Worm (Caenorhabditis elegans) whole organism, L4 larva: ENCODE results near the gene ZK666.12.

Experiments used
- F10B5.3 ChIP-seq: sonication (generic microtip); optimal IDR thresholded peaks from 2 replicates; lab custom pipeline; 2016; ENCODE audit warnings: mild to moderate bottlenecking, missing genetic modification characterization, missing compliant biosample characterization
- F37D6.2 ChIP-seq: sonication (generic microtip); optimal IDR thresholded peaks from 2 replicates; lab custom pipeline; 2016; ENCODE audit warnings: mild to moderate bottlenecking, missing genetic modification characterization, missing compliant biosample characterization
- F49E8.2 ChIP-seq: sonication (generic microtip); optimal IDR thresholded peaks from 2 replicates; lab custom pipeline; 2016; ENCODE audit warnings: missing compliant biosample characterization, mild to moderate bottlenecking, missing genetic modification characterization, borderline replicate concordance
- Y48G9A.11 ChIP-seq: fragments of 200-800 bp; sonication (Bioruptor generic); IDR thresholded peaks from 2 replicates; pipeline ENCODE4 v1.3.6; 2022; ENCODE audit warnings: missing genetic modification reagents, missing genetic modification characterization, missing compliant biosample characterization
- Y5F2A.4 ChIP-seq: fragments of 200-800 bp; sonication (Bioruptor generic); optimal IDR thresholded peaks from 2 replicates; lab custom pipeline; 2018; ENCODE audit warnings: mild to moderate bottlenecking, missing genetic modification characterization, missing compliant biosample characterization
- ZK546.5 ChIP-seq, 2 experiments: sonication (generic microtip); optimal IDR thresholded peaks; 2 replicates each; lab custom pipeline; 2017; ENCODE audit warnings: missing biosample characterization in 2 of 2, missing genetic modification characterization in 2 of 2
- aha-1 ChIP-seq: fragments of 150-350 bp; peaks from one replicate; lab custom pipeline; 2014; ENCODE audit warnings: missing biosample characterization, missing genetic modification characterization
- aly-2 ChIP-seq: sonication (generic microtip); optimal IDR thresholded peaks from 2 replicates; lab custom pipeline; 2018; ENCODE audit warnings: missing biosample characterization, missing genetic modification characterization
- ama-1 ChIP-seq: fragments of 150-350 bp; optimal IDR thresholded peaks from 2 replicates; lab custom pipeline; 2014; ENCODE audit warnings: inconsistent platforms, mixed read lengths
- ceh-32 ChIP-seq: sonication (generic microtip); optimal IDR thresholded peaks from 2 replicates; lab custom pipeline; 2016; ENCODE audit warnings: mild to moderate bottlenecking, missing genetic modification characterization, missing compliant biosample characterization; ENCODE audit not compliant: poor library complexity
- ceh-44 ChIP-seq: fragments of 200-800 bp; sonication (Bioruptor generic); IDR thresholded peaks from 2 replicates; pipeline ENCODE4 v1.3.6; 2022; ENCODE audit warnings: missing genetic modification reagents, missing genetic modification characterization, missing compliant biosample characterization
- ceh-62 ChIP-seq: sonication (generic microtip); optimal IDR thresholded peaks from 2 replicates; lab custom pipeline; 2017; ENCODE audit warnings: missing biosample characterization, missing genetic modification characterization
- daf-16 ChIP-seq, 3 experiments: sonication (generic microtip); optimal IDR thresholded peaks; 2 replicates each; lab custom pipeline; 2016 to 2017; ENCODE audit warnings: missing genetic modification characterization in 3 of 3, missing genetic modification reagents in 3 of 3, mild to moderate bottlenecking in 2 of 3, missing compliant biosample characterization in 2 of 3, missing biosample characterization in 1 of 3, moderate library complexity in 1 of 3
- daf-8 ChIP-seq: fragments of 200-800 bp; sonication (Bioruptor generic); IDR thresholded peaks from 2 replicates; pipeline ENCODE4 v1.3.6; 2022; ENCODE audit warnings: missing genetic modification characterization, missing compliant biosample characterization
- duxl-1 ChIP-seq: sonication (generic microtip); optimal IDR thresholded peaks from 2 replicates; lab custom pipeline; 2016; ENCODE audit warnings: mild to moderate bottlenecking, missing genetic modification characterization, moderate library complexity, missing compliant biosample characterization; ENCODE audit not compliant: poor library complexity
- dve-1 ChIP-seq: sonication (generic microtip); optimal IDR thresholded peaks from 2 replicates; lab custom pipeline; 2017; ENCODE audit warnings: antibody characterized with exemption, mild to moderate bottlenecking, missing genetic modification characterization, missing compliant biosample characterization; ENCODE audit not compliant: insufficient read depth
- gei-8 ChIP-seq: fragments of 200-800 bp; sonication (Bioruptor generic); optimal IDR thresholded peaks from 2 replicates; lab custom pipeline; 2018; ENCODE audit warnings: mild to moderate bottlenecking, missing genetic modification characterization, missing compliant biosample characterization
- hlh-11 ChIP-seq: fragments of 200-800 bp; sonication (Bioruptor generic); optimal IDR thresholded peaks from 2 replicates; lab custom pipeline; 2018; ENCODE audit warnings: mild to moderate bottlenecking, missing genetic modification characterization, missing compliant biosample characterization
- hlh-30 ChIP-seq: sonication (generic microtip); optimal IDR thresholded peaks from 2 replicates; lab custom pipeline; 2017; ENCODE audit warnings: antibody characterized with exemption, mild to moderate bottlenecking, missing genetic modification characterization, missing compliant biosample characterization; ENCODE audit not compliant: insufficient read depth
- lin-29 ChIP-seq: fragments of 200-800 bp; sonication (Bioruptor generic); IDR thresholded peaks from 2 replicates; pipeline ENCODE4 v1.3.6; 2022; ENCODE audit warnings: missing genetic modification reagents, missing genetic modification characterization, missing compliant biosample characterization
- lin-38 ChIP-seq: fragments of 200-800 bp; sonication (Bioruptor generic); IDR thresholded peaks from 2 replicates; pipeline ENCODE4 v1.3.6; 2022; ENCODE audit warnings: missing genetic modification reagents, missing genetic modification characterization, missing compliant biosample characterization
- lin-39 ChIP-seq: fragments of 150-350 bp; optimal IDR thresholded peaks from 2 replicates; lab custom pipeline; 2014; ENCODE audit warnings: missing biosample characterization, missing genetic modification reagents, missing genetic modification characterization
- lsy-2 ChIP-seq, 2 experiments: fragments of 150-350 bp in 1 of 2; sonication (generic microtip) in 1 of 2; optimal IDR thresholded peaks; 2 replicates each; lab custom pipeline; 2014 to 2017; ENCODE audit warnings: missing biosample characterization in 2 of 2, missing genetic modification characterization in 2 of 2
- madf-5 ChIP-seq, 2 experiments: fragments of 200-800 bp; sonication (Bioruptor generic); IDR thresholded peaks; 2 replicates each; pipeline ENCODE4 v1.3.6; 2022; ENCODE audit warnings: missing compliant biosample characterization in 2 of 2, missing genetic modification characterization in 2 of 2
- madf-9 ChIP-seq: fragments of 200-800 bp; sonication (Bioruptor generic); conservative IDR thresholded peaks from 2 replicates; pipeline ENCODE4 v1.3.6; 2022; ENCODE audit warnings: missing genetic modification reagents, missing genetic modification characterization, missing compliant biosample characterization
- mxl-2 ChIP-seq: fragments of 200-800 bp; sonication (Bioruptor generic); conservative IDR thresholded peaks from 2 replicates; pipeline ENCODE4 v1.3.6; 2022; ENCODE audit warnings: missing genetic modification reagents, missing genetic modification characterization, missing compliant biosample characterization
- nhr-102 ChIP-seq: sonication (generic microtip); optimal IDR thresholded peaks from 2 replicates; lab custom pipeline; 2016; ENCODE audit warnings: mild to moderate bottlenecking, missing genetic modification characterization, moderate library complexity, missing compliant biosample characterization
- nhr-11 ChIP-seq: fragments of 150-350 bp; optimal IDR thresholded peaks from 2 replicates; lab custom pipeline; 2014; ENCODE audit warnings: missing biosample characterization, missing genetic modification characterization
- nhr-25 ChIP-seq: sonication (generic microtip); optimal IDR thresholded peaks from 2 replicates; lab custom pipeline; 2017; ENCODE audit warnings: missing genetic modification characterization, mild to moderate bottlenecking, missing compliant biosample characterization, antibody characterized with exemption, moderate library complexity, borderline replicate concordance; ENCODE audit not compliant: insufficient read depth
- nhr-48 ChIP-seq: sonication (generic microtip); optimal IDR thresholded peaks from 2 replicates; lab custom pipeline; 2016; ENCODE audit warnings: mild to moderate bottlenecking, missing genetic modification characterization, missing compliant biosample characterization
- nhr-6 ChIP-seq: fragments of 150-350 bp; optimal IDR thresholded peaks from 2 replicates; lab custom pipeline; 2014; ENCODE audit warnings: missing biosample characterization, missing genetic modification characterization
- nhr-76 ChIP-seq: fragments of 150-350 bp; optimal IDR thresholded peaks from 2 replicates; lab custom pipeline; 2014; ENCODE audit warnings: missing biosample characterization, missing genetic modification characterization
- pha-4 ChIP-seq, 2 experiments: fragments of 150-350 bp in 1 of 2; fragments of 200-800 bp in 1 of 2; sonication (Bioruptor generic) in 1 of 2; IDR thresholded peaks in 1 of 2; optimal IDR thresholded peaks in 1 of 2; 2 replicates each; pipeline versions ENCODE4 v1.3.6 to Lab custom; 2014 to 2022; ENCODE audit warnings: missing genetic modification characterization in 2 of 2, missing genetic modification reagents in 2 of 2, missing biosample characterization in 1 of 2, missing compliant biosample characterization in 1 of 2
- php-3 ChIP-seq: fragments of 200-800 bp; sonication (Bioruptor generic); IDR thresholded peaks from 2 replicates; pipeline ENCODE4 v1.3.6; 2022; ENCODE audit warnings: missing genetic modification reagents, missing genetic modification characterization, missing compliant biosample characterization
- rbr-2 ChIP-seq: sonication (generic microtip); optimal IDR thresholded peaks from 2 replicates; lab custom pipeline; 2016; ENCODE audit warnings: missing genotype, missing genetic modification characterization, missing compliant biosample characterization
- saeg-2 ChIP-seq: fragments of 200-800 bp; sonication (Bioruptor generic); IDR thresholded peaks from 2 replicates; pipeline ENCODE4 v1.3.6; 2022; ENCODE audit warnings: missing genetic modification reagents, missing genetic modification characterization, missing compliant biosample characterization
- sdz-12 ChIP-seq: fragments of 200-800 bp; sonication (Bioruptor generic); optimal IDR thresholded peaks from 2 replicates; lab custom pipeline; 2018; ENCODE audit warnings: mild to moderate bottlenecking, missing genetic modification characterization, missing compliant biosample characterization
- skn-1 ChIP-seq: fragments of 150-350 bp; optimal IDR thresholded peaks from 2 replicates; lab custom pipeline; 2014; ENCODE audit warnings: missing biosample characterization, missing genetic modification characterization
- snpc-4 ChIP-seq: fragments of 150-350 bp; optimal IDR thresholded peaks from 2 replicates; lab custom pipeline; 2014; ENCODE audit warnings: missing biosample characterization, missing genetic modification characterization
- unc-39 ChIP-seq: sonication (generic microtip); optimal IDR thresholded peaks from 2 replicates; lab custom pipeline; 2017; ENCODE audit warnings: missing biosample characterization, missing genetic modification characterization
- vab-7 ChIP-seq: fragments of 200-800 bp; sonication (Bioruptor generic); IDR thresholded peaks from 2 replicates; pipeline ENCODE4 v1.3.6; 2022; ENCODE audit warnings: missing genetic modification reagents, missing genetic modification characterization, missing compliant biosample characterization
- zfp-3 ChIP-seq: fragments of 200-800 bp; sonication (Bioruptor generic); conservative IDR thresholded peaks from 2 replicates; pipeline ENCODE4 v1.3.6; 2022; ENCODE audit warnings: missing genetic modification reagents, missing genetic modification characterization, missing compliant biosample characterization
- zip-11 ChIP-seq: fragments of 200-800 bp; sonication (Bioruptor generic); IDR thresholded peaks from 2 replicates; pipeline ENCODE4 v1.3.6; 2022; ENCODE audit warnings: missing genetic modification characterization, missing compliant biosample characterization
- ztf-11 ChIP-seq: fragments of 150-350 bp; optimal IDR thresholded peaks from 2 replicates; lab custom pipeline; 2014; ENCODE audit warnings: missing biosample characterization, missing genetic modification characterization
- ztf-7 ChIP-seq: fragments of 150-350 bp; optimal IDR thresholded peaks from 2 replicates; lab custom pipeline; 2014; ENCODE audit warnings: missing biosample characterization, missing genetic modification characterization

Gene ZK666.12

ce11 chrII:10447348-10448316 is 48.4 kb upstream of the ZK666.12 start, which contains the start of gene ZK673.2 (continued):
- no peak for TF ChIP-seq duxl-1 (tag; lab: Kevin White, UChicago)
- TF ChIP-seq pha-4 (GFP tag; IDR thresholded peaks at IDR 0.05; lab: Robert Waterston, UW): peak; percentile 6; the same call in 1 of the 2 replicates
- no peak for TF ChIP-seq pha-4 (tag; optimal IDR thresholded peaks at IDR 0.05; lab: Kevin White, UChicago)
- peak; percentile 83 for TF ChIP-seq hlh-30 (tag; lab: Kevin White, UChicago)
- TF ChIP-seq unc-39 (tag; lab: Kevin White, UChicago): no peak
- TF ChIP-seq php-3 (GFP tag; lab: Robert Waterston, UW): peak; percentile 68; the same call in 1 of the 2 replicates
- peak; percentile 89 for TF ChIP-seq hlh-11
- no peak for TF ChIP-seq madf-9 (GFP tag; lab: Robert Waterston, UW)
- TF ChIP-seq zip-11 (GFP tag; lab: Robert Waterston, UW): no peak
- TF ChIP-seq ztf-11: no peak
- TF ChIP-seq ZK546.5 (tag; optimal IDR thresholded peaks at IDR 0.05; lab: Kevin White, UChicago): no peak
- no peak for TF ChIP-seq lin-39 (tag; lab: Kevin White, UChicago)
- no peak for TF ChIP-seq ceh-32 (tag; lab: Kevin White, UChicago)
- TF ChIP-seq ceh-62 (tag; lab: Kevin White, UChicago): no peak
- TF ChIP-seq gei-8 (GFP tag; lab: Kevin White, UChicago): peak; percentile 57
- TF ChIP-seq nhr-6 (tag; lab: Kevin White, UChicago): no peak
- TF ChIP-seq skn-1 (tag; lab: Kevin White, UChicago): no peak
- TF ChIP-seq ceh-44: no peak
- TF ChIP-seq F37D6.2: no peak
- TF ChIP-seq madf-5 (GFP tag; IDR thresholded peaks at IDR 0.05; lab: Robert Waterston, UW): no peak
- TF ChIP-seq ztf-7 (tag; lab: Kevin White, UChicago): no peak
- TF ChIP-seq snpc-4: no peak
- no peak for TF ChIP-seq saeg-2 (GFP tag; lab: Robert Waterston, UW)
- no peak for TF ChIP-seq mxl-2 (GFP tag; lab: Robert Waterston, UW)
- peak; percentile 86 for TF ChIP-seq nhr-48
- no peak for TF ChIP-seq aly-2
- no peak for TF ChIP-seq daf-8 (GFP tag; lab: Robert Waterston, UW)
- no peak for TF ChIP-seq lin-29 (GFP tag; lab: Robert Waterston, UW)
- no peak for TF ChIP-seq nhr-76 (tag; lab: Kevin White, UChicago)
- TF ChIP-seq rbr-2: no peak

- TF ChIP-seq aha-1: peak; percentile 54
- no peak for TF ChIP-seq F10B5.3 (tag; lab: Kevin White, UChicago)
Measured at ce11 chrII:10449707-10450106, 46.3 kb upstream of the ZK666.12 start, which contains the start of gene lin-56. lin-56 (plus strand) TSS chrII:10450007.

DNA sequence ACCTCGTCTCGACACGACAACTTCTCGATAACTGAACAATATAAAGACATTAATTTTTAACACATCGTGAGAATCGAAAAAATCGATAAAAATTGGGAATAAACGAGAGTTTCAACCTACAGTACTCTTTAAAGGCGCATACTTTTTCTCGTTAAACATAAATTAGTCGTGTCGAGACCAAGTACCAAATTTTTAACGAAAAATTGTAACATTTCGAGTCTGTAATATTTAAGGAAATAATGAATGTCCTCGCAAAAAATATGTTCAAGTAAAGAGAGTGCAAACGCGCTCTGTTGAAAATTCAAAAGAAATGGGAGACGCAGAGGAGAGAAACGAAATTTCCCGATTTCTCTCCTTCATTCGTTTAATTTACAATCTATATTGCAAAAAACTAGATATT is 45.7 kb upstream of the ZK666.12 start:
- TF ChIP-seq lin-38 (GFP tag; lab: Robert Waterston, UW) (peak; percentile 72), daf-16 (GFP tag; optimal IDR thresholded peaks at IDR 0.05; lab: Kevin White, UChicago) (no peak), daf-16 (tag; optimal IDR thresholded peaks at IDR 0.05; lab: Kevin White, UChicago) (peak; percentile 8), nhr-102 (tag; lab: Kevin White, UChicago) (peak; percentile 0), dve-1 (tag; lab: Kevin White, UChicago) (peak; percentile 27), zfp-3 (peak; percentile 47; the same call in 1 of the 2 replicates), nhr-25 (tag; lab: Kevin White, UChicago) (peak; percentile 12), nhr-11 (tag; lab: Kevin White, UChicago) (peak; percentile 44), ama-1 (lab: Kevin White, UChicago) (peak; percentile 56), vab-7 (GFP tag; lab: Robert Waterston, UW) (no peak), Y48G9A.11 (GFP tag; lab: Robert Waterston, UW) (0 out of 2 replicates have a peak, but pooled peaks have one; percentile 25), sdz-12 (GFP tag; lab: Kevin White, UChicago) (peak; percentile 72), lsy-2 (tag; optimal IDR thresholded peaks at IDR 0.05; lab: Kevin White, UChicago) (peak in 1 of 2 experiments; percentile 31), Y5F2A.4 (no peak), aha-1 (peak; percentile 64), hlh-30 (tag; lab: Kevin White, UChicago) (peak; percentile 31), ztf-7 (tag; lab: Kevin White, UChicago) (no peak), F49E8.2 (tag; lab: Kevin White, UChicago) (no peak)
